Fruit fly (Drosophila melanogaster): ENCODE data around the gene rsh.
A peak's percentile ranks its signal among the peaks of the same experiment; 100 is the strongest.

The rsh gene

DNA sequence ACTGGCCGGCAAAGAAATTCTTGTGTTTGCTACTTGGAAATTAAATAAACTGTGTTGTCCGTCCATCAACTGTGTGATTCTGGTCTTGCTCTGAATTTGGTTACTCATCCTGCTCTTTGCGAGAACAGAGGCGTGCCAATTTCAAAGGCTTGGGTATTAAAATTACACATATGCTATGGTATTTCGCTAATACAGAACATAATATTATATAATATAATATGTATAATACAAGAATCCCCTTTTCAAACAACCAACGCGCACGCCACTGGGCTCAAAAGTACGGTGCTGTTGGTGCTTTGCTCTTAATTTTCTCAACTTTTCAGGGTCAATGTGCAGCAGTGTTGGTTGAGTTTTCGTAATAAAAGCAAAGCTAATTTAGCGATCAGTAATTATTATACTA, 111.5 kb downstream of the rsh start (continued):
- TF ChIP-seq CG2116 (GFP tag; optimal IDR thresholded peaks at IDR 0.05) (peak; percentile 13), CG6689 (GFP tag; IDR thresholded peaks at IDR 0.05) (peak; percentile 89), Chrac-16 (GFP tag; optimal IDR thresholded peaks at IDR 0.05) (peak; percentile 54), CG9727 (GFP tag; optimal IDR thresholded peaks at IDR 0.05) (peak; percentile 70), Hmx (GFP tag; optimal IDR thresholded peaks at IDR 0.05) (no peak), oc (tag; optimal IDR thresholded peaks at IDR 0.05) (peak; percentile 40), CG4820 (GFP tag; optimal IDR thresholded peaks at IDR 0.05) (peak; percentile 24), Spps (tag; optimal IDR thresholded peaks at IDR 0.05) (peak; percentile 39), CG8388 (GFP tag; optimal IDR thresholded peaks at IDR 0.05) (peak; percentile 65), ttk (GFP tag; IDR thresholded peaks at IDR 0.05) (peak; percentile 74), Ssrp (tag; optimal IDR thresholded peaks at IDR 0.05) (peak; percentile 68), crp (GFP tag; optimal IDR thresholded peaks at IDR 0.05) (no peak), nmo (GFP tag; optimal IDR thresholded peaks at IDR 0.05) (peak; percentile 83), CG12071 (GFP tag; optimal IDR thresholded peaks at IDR 0.05) (peak; percentile 81), Lhr (GFP tag; optimal IDR thresholded peaks at IDR 0.05) (peak; percentile 3), danr (GFP tag; IDR thresholded peaks at IDR 0.05) (peak; percentile 52; the same call in 1 of the 2 replicates), kah (GFP tag; optimal IDR thresholded peaks at IDR 0.05) (peak; percentile 47), sc (optimal IDR thresholded peaks at IDR 0.05) (no peak), sc (GFP tag; optimal IDR thresholded peaks at IDR 0.05) (peak; percentile 21), CrebB (tag; optimal IDR thresholded peaks at IDR 0.05) (peak; percentile 75), CG16779 (GFP tag; IDR thresholded peaks at IDR 0.05) (no peak), HmgD (GFP tag; optimal IDR thresholded peaks at IDR 0.05) (no peak), btn (GFP tag; optimal IDR thresholded peaks at IDR 0.05) (no peak), sens (GFP tag) (peak; percentile 75), run (tag; optimal IDR thresholded peaks at IDR 0.05) (peak; percentile 60), fd102C (GFP tag; optimal IDR thresholded peaks at IDR 0.05) (no peak), CG12236 (GFP tag; optimal IDR thresholded peaks at IDR 0.05) (no peak), CG4282 (GFP tag; optimal IDR thresholded peaks at IDR 0.05) (no peak), CG17361 (GFP tag; IDR thresholded peaks at IDR 0.05) (peak; percentile 79), CG8290 (GFP tag; optimal IDR thresholded peaks at IDR 0.05) (no peak), CG8290 (tag; optimal IDR thresholded peaks at IDR 0.05) (peak in 1 of 2 experiments; percentile 74), CG8359 (GFP tag; optimal IDR thresholded peaks at IDR 0.05; ENCODE audit: borderline replicate concordance) (peak; percentile 32), tup (GFP tag; optimal IDR thresholded peaks at IDR 0.05) (peak; percentile 35), CG3838 (GFP tag; optimal IDR thresholded peaks at IDR 0.05) (no peak), gcm2 (GFP tag; optimal IDR thresholded peaks at IDR 0.05) (no peak), CG7928 (GFP tag; optimal IDR thresholded peaks at IDR 0.05) (peak; percentile 20), twi (tag; optimal IDR thresholded peaks at IDR 0.05) (peak; percentile 44), CG2712 (tag; optimal IDR thresholded peaks at IDR 0.05) (peak; percentile 76), ind (GFP tag; optimal IDR thresholded peaks at IDR 0.05) (peak; percentile 80), B-H2 (GFP tag; optimal IDR thresholded peaks at IDR 0.05) (peak; percentile 76), peb (GFP tag; IDR thresholded peaks at IDR 0.05) (peak; percentile 33; the same call in 1 of the 2 replicates), zf30C (GFP tag; optimal IDR thresholded peaks at IDR 0.05) (no peak), CG9609 (GFP tag; optimal IDR thresholded peaks at IDR 0.05) (no peak), CG2889 (GFP tag; IDR thresholded peaks at IDR 0.05) (peak; percentile 80), ham (GFP tag; IDR thresholded peaks at IDR 0.05) (peak; percentile 62; the same call in 1 of the 2 replicates), CG2202 (tag; optimal IDR thresholded peaks at IDR 0.05) (peak; percentile 33), gcm (GFP tag; optimal IDR thresholded peaks at IDR 0.05) (peak; percentile 47), CG17186 (GFP tag; optimal IDR thresholded peaks at IDR 0.05) (no peak), Antp (GFP tag; optimal IDR thresholded peaks at IDR 0.05) (no peak), CG5180 (GFP tag; optimal IDR thresholded peaks at IDR 0.05) (peak; percentile 36), CG10979 (tag; optimal IDR thresholded peaks at IDR 0.05) (peak; percentile 66), CG3407 (GFP tag; optimal IDR thresholded peaks at IDR 0.05) (peak; percentile 28)
